Fruit fly (Drosophila melanogaster): ENCODE measurements around the gene CG1924.

CG1924 gene

dm6 chrX:12221496-12221895 is 43.1 kb upstream of the CG1924 start (continued):
- no peak for TF ChIP-seq CG3407 (GFP tag; optimal IDR thresholded peaks at IDR 0.05)
- no peak for TF ChIP-seq CG2120 (GFP tag; optimal IDR thresholded peaks at IDR 0.05)
- TF ChIP-seq nerfin-2 (GFP tag; IDR thresholded peaks at IDR 0.05; ENCODE audit: partially characterized antibody), result no peak
- peak; percentile 35 for TF ChIP-seq CG1603 (tag; optimal IDR thresholded peaks at IDR 0.05)
- TF ChIP-seq BEAF-32 (GFP tag; optimal IDR thresholded peaks at IDR 0.05), result no peak
- no peak for TF ChIP-seq CG2116 (GFP tag; optimal IDR thresholded peaks at IDR 0.05)
- no peak for TF ChIP-seq CG6813 (GFP tag; optimal IDR thresholded peaks at IDR 0.05)
- TF ChIP-seq CG2202 (tag; optimal IDR thresholded peaks at IDR 0.05), result peak; percentile 63
- peak; percentile 60 for TF ChIP-seq en (GFP tag; optimal IDR thresholded peaks at IDR 0.05)
- peak; percentile 16 for TF ChIP-seq CG9437 (GFP tag; optimal IDR thresholded peaks at IDR 0.05)
- no peak for TF ChIP-seq CG13775 (GFP tag; optimal IDR thresholded peaks at IDR 0.05)
- no peak for TF ChIP-seq CG15073 (GFP tag; optimal IDR thresholded peaks at IDR 0.05)
- TF ChIP-seq sc (optimal IDR thresholded peaks at IDR 0.05), result no peak
- peak; percentile 2 for TF ChIP-seq sc (GFP tag; optimal IDR thresholded peaks at IDR 0.05)
- TF ChIP-seq CG4820 (GFP tag; optimal IDR thresholded peaks at IDR 0.05), result peak; percentile 28
- TF ChIP-seq CG15269 (tag; optimal IDR thresholded peaks at IDR 0.05), result peak; percentile 13
- TF ChIP-seq CG5953 (GFP tag; IDR thresholded peaks at IDR 0.05), result 0 out of 2 replicates have a peak, but pooled peaks have one; percentile 34
- no peak for TF ChIP-seq CG4282 (GFP tag; optimal IDR thresholded peaks at IDR 0.05)
- peak; percentile 95 for TF ChIP-seq Med (GFP tag)
- peak; percentile 57; the same call in 2 of the 3 replicates for TF ChIP-seq H15 (GFP tag; IDR thresholded peaks at IDR 0.05)
- TF ChIP-seq salm (tag; optimal IDR thresholded peaks at IDR 0.05), result no peak
- TF ChIP-seq Xbp1 (GFP tag; optimal IDR thresholded peaks at IDR 0.05), result peak; percentile 51
- TF ChIP-seq CG12104 (GFP tag; optimal IDR thresholded peaks at IDR 0.05), result no peak
- TF ChIP-seq CG4707 (GFP tag; optimal IDR thresholded peaks at IDR 0.05), result no peak
- no peak for TF ChIP-seq Atf-2 (GFP tag; optimal IDR thresholded peaks at IDR 0.05)
- TF ChIP-seq Chrac-16 (GFP tag; optimal IDR thresholded peaks at IDR 0.05), result peak; percentile 21
- no peak for TF ChIP-seq mirr (GFP tag; optimal IDR thresholded peaks at IDR 0.05)
- TF ChIP-seq Vsx1 (GFP tag; optimal IDR thresholded peaks at IDR 0.05), result no peak
- no peak for TF ChIP-seq pita (GFP tag; optimal IDR thresholded peaks at IDR 0.05)
- TF ChIP-seq sens (GFP tag), result peak; percentile 97
- TF ChIP-seq bcd (GFP tag; optimal IDR thresholded peaks at IDR 0.05), result peak; percentile 50
- TF ChIP-seq crol (GFP tag; IDR thresholded peaks at IDR 0.05), result no peak
- TF ChIP-seq Max (GFP tag; optimal IDR thresholded peaks at IDR 0.05), result no peak
- no peak for TF ChIP-seq Lim3 (GFP tag; IDR thresholded peaks at IDR 0.05)
- TF ChIP-seq jumu (GFP tag; optimal IDR thresholded peaks at IDR 0.05), result peak; percentile 73
- TF ChIP-seq usp (GFP tag; optimal IDR thresholded peaks at IDR 0.05), result no peak
- TF ChIP-seq CG10431 (GFP tag; optimal IDR thresholded peaks at IDR 0.05), result no peak
- peak; percentile 15 for TF ChIP-seq Ets97D (GFP tag; optimal IDR thresholded peaks at IDR 0.05)
- TF ChIP-seq HmgZ (tag; optimal IDR thresholded peaks at IDR 0.05), result no peak
- TF ChIP-seq kay (GFP tag; optimal IDR thresholded peaks at IDR 0.05), result peak; percentile 33
- no peak for TF ChIP-seq BtbVII (GFP tag; optimal IDR thresholded peaks at IDR 0.05)
- peak; percentile 72 for TF ChIP-seq Side (GFP tag; optimal IDR thresholded peaks at IDR 0.05)
- no peak for TF ChIP-seq PHDP (tag; optimal IDR thresholded peaks at IDR 0.05)
- no peak for TF ChIP-seq Fer3 (tag; optimal IDR thresholded peaks at IDR 0.05)
- TF ChIP-seq Sox102F (GFP tag; optimal IDR thresholded peaks at IDR 0.05), result peak; percentile 57
- TF ChIP-seq CG7987 (GFP tag; optimal IDR thresholded peaks at IDR 0.05), result no peak
- TF ChIP-seq zf30C (GFP tag; optimal IDR thresholded peaks at IDR 0.05), result no peak
- TF ChIP-seq Deaf1 (tag; optimal IDR thresholded peaks at IDR 0.05), result no peak
- no peak for TF ChIP-seq lbe (GFP tag; optimal IDR thresholded peaks at IDR 0.05)
- TF ChIP-seq CG6175 (GFP tag; IDR thresholded peaks at IDR 0.05), result no peak
- TF ChIP-seq CG14050 (GFP tag; IDR thresholded peaks at IDR 0.05), result 0 out of 3 replicates have a peak, but pooled peaks have one; percentile 9
- TF ChIP-seq tgo (GFP tag; IDR thresholded peaks at IDR 0.05), result peak; percentile 56

Measured in whole organism, embryonic.